Fruit fly (Drosophila melanogaster) whole organism, embryonic: ENCODE results near the gene beat-Vc.
A peak's percentile ranks its signal among the peaks of the same experiment; 100 is the strongest.

Source experiments
- CG11456 ChIP-seq: fragments of 200-800 bp; sonication (Bioruptor generic); IDR thresholded peaks from 3 replicates; pipeline ENCODE4 v1.3.6; 2022; ENCODE audit warnings: missing biosample characterization, missing genetic modification characterization
- CG11504 ChIP-seq: fragments of 200-800 bp; sonication (Bioruptor generic); optimal IDR thresholded peaks from 3 replicates; lab custom pipeline; 2019; ENCODE audit warnings: missing biosample characterization, mild to moderate bottlenecking, missing genetic modification characterization, moderate library complexity
- CG13287 ChIP-seq: fragments of 200-800 bp; sonication (Bioruptor generic); IDR thresholded peaks from 2 replicates; pipeline ENCODE4 v1.3.6; 2022; ENCODE audit warnings: missing biosample characterization, missing genetic modification characterization; ENCODE audit not compliant: partially characterized antibody
- CG15696 ChIP-seq: fragments of 200-800 bp; sonication (Bioruptor generic); optimal IDR thresholded peaks from 2 replicates; lab custom pipeline; 2019; ENCODE audit warnings: missing biosample characterization, mild to moderate bottlenecking, missing genetic modification characterization, moderate library complexity
- CG1602 ChIP-seq: fragments of 200-800 bp; sonication (Bioruptor generic); optimal IDR thresholded peaks from 3 replicates; lab custom pipeline; 2016; ENCODE audit warnings: missing biosample characterization, missing genetic modification characterization
- CG1647 ChIP-seq: fragments of 200-800 bp; sonication (Bioruptor generic); optimal IDR thresholded peaks from 3 replicates; lab custom pipeline; 2016; ENCODE audit warnings: missing biosample characterization, missing genetic modification characterization
- CG17385 ChIP-seq: fragments of 200-800 bp; sonication (Bioruptor generic); optimal IDR thresholded peaks from 3 replicates; lab custom pipeline; 2018; ENCODE audit warnings: missing biosample characterization, mild to moderate bottlenecking, missing genetic modification characterization
- CG18262 ChIP-seq: fragments of 200-800 bp; optimal IDR thresholded peaks from 3 replicates; lab custom pipeline; 2019; ENCODE audit warnings: missing biosample characterization, mild to moderate bottlenecking, missing genetic modification characterization, moderate library complexity
- CG2678 ChIP-seq: fragments of 200-800 bp; sonication (Bioruptor generic); optimal IDR thresholded peaks from 3 replicates; lab custom pipeline; 2019; ENCODE audit warnings: missing biosample characterization, mild to moderate bottlenecking, missing genetic modification characterization, moderate library complexity
- CG30403 ChIP-seq: fragments of 200-800 bp; sonication (Bioruptor generic); optimal IDR thresholded peaks from 3 replicates; lab custom pipeline; 2016; ENCODE audit warnings: missing biosample characterization, missing genetic modification characterization
- CG32532 ChIP-seq: fragments of 200-800 bp; sonication (Bioruptor generic); IDR thresholded peaks from 2 replicates; pipeline ENCODE4 v1.3.6; 2022; ENCODE audit warnings: missing biosample characterization, missing genetic modification characterization
- CG4730 ChIP-seq: fragments of 200-800 bp; sonication (Bioruptor generic); IDR thresholded peaks from 2 replicates; pipeline ENCODE4 v1.3.6; 2022; ENCODE audit warnings: missing biosample characterization, missing genetic modification characterization
- CG6175 ChIP-seq: fragments of 200-800 bp; sonication (Bioruptor generic); IDR thresholded peaks from 3 replicates; pipeline ENCODE4 v1.3.6; 2022; ENCODE audit warnings: missing biosample characterization, missing genetic modification characterization
- CG7987 ChIP-seq: fragments of 200-800 bp; sonication (Bioruptor generic); optimal IDR thresholded peaks from 2 replicates; lab custom pipeline; 2018; ENCODE audit warnings: missing biosample characterization, mild to moderate bottlenecking, missing genetic modification characterization, moderate library complexity
- CG8290 ChIP-seq, 3 experiments: fragments of 200-800 bp; sonication (Bioruptor generic); optimal IDR thresholded peaks; 2 replicates each; lab custom pipeline; 2016 to 2019; ENCODE audit warnings: missing biosample characterization in 3 of 3, missing genetic modification characterization in 3 of 3, mild to moderate bottlenecking in 2 of 3, moderate library complexity in 1 of 3
- CG9817 ChIP-seq: fragments of 200-800 bp; sonication (Bioruptor generic); optimal IDR thresholded peaks from 2 replicates; lab custom pipeline; 2018; ENCODE audit warnings: missing biosample characterization, mild to moderate bottlenecking, missing genetic modification characterization, moderate library complexity
- Drgx ChIP-seq: fragments of 200-800 bp; sonication (Bioruptor generic); IDR thresholded peaks from 2 replicates; pipeline ENCODE4 v1.3.6; 2022; ENCODE audit warnings: missing biosample characterization, missing genetic modification characterization
- E2f1 ChIP-seq: fragments of 200-800 bp; sonication (Bioruptor generic); IDR thresholded peaks from 2 replicates; pipeline ENCODE4 v1.3.6; 2022; ENCODE audit warnings: missing biosample characterization, missing genetic modification characterization
- Fer3 ChIP-seq: fragments of 200-800 bp; sonication (Bioruptor generic); optimal IDR thresholded peaks from 2 replicates; lab custom pipeline; 2018; ENCODE audit warnings: missing biosample characterization, mild to moderate bottlenecking, missing genetic modification characterization, moderate library complexity
- Hmx ChIP-seq: fragments of 200-800 bp; sonication (Bioruptor generic); optimal IDR thresholded peaks from 2 replicates; lab custom pipeline; 2016; ENCODE audit warnings: missing biosample characterization, missing genetic modification characterization
- Jarid2 ChIP-seq: fragments of 200-800 bp; sonication (Bioruptor generic); optimal IDR thresholded peaks from 3 replicates; lab custom pipeline; 2017; ENCODE audit warnings: mild to moderate bottlenecking, missing biosample characterization, missing genetic modification reagents, missing genetic modification characterization
- MBD-R2 ChIP-seq: fragments of 200-800 bp; sonication (Bioruptor generic); IDR thresholded peaks from 2 replicates; pipeline ENCODE4 v1.3.6; 2022; ENCODE audit warnings: missing biosample characterization, missing genetic modification characterization
- PHDP ChIP-seq: fragments of 200-800 bp; sonication (Bioruptor generic); optimal IDR thresholded peaks from 3 replicates; lab custom pipeline; 2018; ENCODE audit warnings: missing biosample characterization, mild to moderate bottlenecking, missing genetic modification characterization, moderate library complexity
- Ravus ChIP-seq: fragments of 200-800 bp; sonication (Bioruptor generic); IDR thresholded peaks from 2 replicates; pipeline ENCODE4 v1.3.6; 2022; ENCODE audit warnings: missing biosample characterization, missing genetic modification characterization
- Sin3A ChIP-seq: fragments of >200 bp; optimal IDR thresholded peaks from 2 replicates; lab custom pipeline; 2018
- Trl ChIP-seq, 3 experiments: fragments of >200 bp in 2 of 3; fragments of 200-800 bp in 1 of 3; sonication (Bioruptor generic) in 1 of 3; optimal IDR thresholded peaks; 2 replicates in 1 of 3; 3 replicates in 2 of 3; lab custom pipeline; 2016 to 2017; ENCODE audit warnings: missing biosample characterization in 1 of 3, missing genetic modification characterization in 1 of 3
- Vsx1 ChIP-seq: fragments of 200-800 bp; sonication (Bioruptor generic); optimal IDR thresholded peaks from 2 replicates; lab custom pipeline; 2017; ENCODE audit warnings: missing biosample characterization, mild to moderate bottlenecking, missing genetic modification characterization, missing genetic modification reagents
- btn ChIP-seq: fragments of 200-800 bp; sonication (Bioruptor generic); optimal IDR thresholded peaks from 2 replicates; lab custom pipeline; 2016; ENCODE audit warnings: missing biosample characterization, missing genetic modification characterization
- caup ChIP-seq: fragments of 200-800 bp; sonication (Bioruptor generic); optimal IDR thresholded peaks from 3 replicates; lab custom pipeline; 2017; ENCODE audit warnings: missing biosample characterization, mild to moderate bottlenecking, missing genetic modification characterization, moderate library complexity; ENCODE audit not compliant: severe bottlenecking
- exex ChIP-seq: fragments of 200-800 bp; sonication (Bioruptor generic); optimal IDR thresholded peaks from 4 replicates; lab custom pipeline; 2018; ENCODE audit warnings: missing biosample characterization, mild to moderate bottlenecking, missing genetic modification characterization, moderate library complexity
- gfzf ChIP-seq: fragments of 200-800 bp; sonication (Bioruptor generic); optimal IDR thresholded peaks from 2 replicates; lab custom pipeline; 2016; ENCODE audit warnings: missing biosample characterization, mild to moderate bottlenecking, missing genetic modification characterization, moderate library complexity
- grau ChIP-seq: fragments of 200-800 bp; optimal IDR thresholded peaks from 3 replicates; lab custom pipeline; 2019; ENCODE audit warnings: missing biosample characterization, mild to moderate bottlenecking, missing genetic modification characterization, moderate library complexity
- insv ChIP-seq, 2 experiments: fragments of 200-800 bp; sonication (Bioruptor generic); optimal IDR thresholded peaks; 3 replicates each; lab custom pipeline; 2016 to 2018; ENCODE audit warnings: missing biosample characterization in 2 of 2, missing genetic modification characterization in 2 of 2
- knrl ChIP-seq: fragments of 200-800 bp; sonication (Bioruptor generic); IDR thresholded peaks from 3 replicates; pipeline ENCODE4 v1.3.6; 2022; ENCODE audit warnings: missing biosample characterization, missing genetic modification characterization; ENCODE audit not compliant: partially characterized antibody
- lab ChIP-seq: fragments of 200-800 bp; sonication (Bioruptor generic); optimal IDR thresholded peaks from 3 replicates; lab custom pipeline; 2017; ENCODE audit warnings: missing biosample characterization, missing genetic modification characterization, mild to moderate bottlenecking, moderate library complexity, missing genetic modification reagents
- mirr ChIP-seq: fragments of 200-800 bp; sonication (Bioruptor generic); optimal IDR thresholded peaks from 3 replicates; lab custom pipeline; 2018; ENCODE audit warnings: missing biosample characterization, mild to moderate bottlenecking, missing genetic modification characterization
- nmo ChIP-seq: fragments of 200-800 bp; sonication (Bioruptor generic); optimal IDR thresholded peaks from 2 replicates; lab custom pipeline; 2018; ENCODE audit warnings: missing biosample characterization, mild to moderate bottlenecking, missing genetic modification characterization, moderate library complexity
- pnt ChIP-seq: fragments of 200-800 bp; sonication (Bioruptor generic); optimal IDR thresholded peaks from 3 replicates; lab custom pipeline; 2016; ENCODE audit warnings: missing biosample characterization, missing genetic modification characterization
- sens ChIP-seq: fragments of 200-800 bp; sonication (Bioruptor generic); peaks from one replicate; lab custom pipeline; 2016; ENCODE audit warnings: missing biosample characterization, missing genetic modification characterization
- seq ChIP-seq: fragments of 200-800 bp; sonication (Bioruptor generic); IDR thresholded peaks from 2 replicates; pipeline ENCODE4 v1.3.6; 2022; ENCODE audit warnings: missing biosample characterization, missing genetic modification characterization
- sna ChIP-seq: fragments of 200-800 bp; sonication (Bioruptor generic); IDR thresholded peaks from 2 replicates; pipeline ENCODE4 v1.3.6; 2022; ENCODE audit warnings: missing biosample characterization, missing genetic modification characterization; ENCODE audit not compliant: partially characterized antibody
- sob ChIP-seq: fragments of 200-800 bp; sonication (Bioruptor generic); IDR thresholded peaks from 2 replicates; pipeline ENCODE4 v1.3.6; 2022; ENCODE audit warnings: missing biosample characterization, missing genetic modification characterization
- sug ChIP-seq: fragments of 200-800 bp; optimal IDR thresholded peaks from 2 replicates; lab custom pipeline; 2019; ENCODE audit warnings: missing biosample characterization, mild to moderate bottlenecking, missing genetic modification characterization, moderate library complexity
- tap ChIP-seq: fragments of 200-800 bp; optimal IDR thresholded peaks from 3 replicates; lab custom pipeline; 2019; ENCODE audit warnings: missing biosample characterization, mild to moderate bottlenecking, missing genetic modification characterization, moderate library complexity
- toy ChIP-seq: fragments of 200-800 bp; sonication (Bioruptor generic); IDR thresholded peaks from 2 replicates; pipeline ENCODE4 v1.3.6; 2022; ENCODE audit warnings: missing biosample characterization, missing genetic modification characterization
- ttk ChIP-seq: fragments of 200-800 bp; sonication (Bioruptor generic); IDR thresholded peaks from 2 replicates; pipeline ENCODE4 v2.1.2; 2022; ENCODE audit warnings: missing biosample characterization, missing genetic modification characterization

beat-Vc gene

dm6 chr3R:12722392-12722914, 60.6 kb downstream of the beat-Vc start, which contains the start of gene Men (continued):
- TF ChIP-seq grau (peak; percentile 91), btn (GFP tag; lab: Kevin White, UChicago) (no peak), CG13287 (GFP tag; lab: Robert Waterston, UW) (no peak), seq (GFP tag; lab: Robert Waterston, UW) (peak; percentile 59), CG1602 (GFP tag; lab: Kevin White, UChicago) (peak; percentile 26), CG18262 (tag; lab: Kevin White, UChicago) (peak; percentile 63), pnt (GFP tag; lab: Kevin White, UChicago) (no peak), CG6175 (GFP tag; lab: Robert Waterston, UW) (no peak), CG11456 (GFP tag; lab: Robert Waterston, UW) (0 out of 3 replicates have a peak, but pooled peaks have one; percentile 20), Hmx (GFP tag; lab: Kevin White, UChicago) (no peak), gfzf (GFP tag; lab: Kevin White, UChicago) (no peak), toy (GFP tag; lab: Robert Waterston, UW) (no peak), CG2678 (peak; percentile 85), nmo (GFP tag; lab: Kevin White, UChicago) (peak; percentile 75), CG17385 (GFP tag; lab: Kevin White, UChicago) (peak; percentile 62), knrl (no peak), insv (GFP tag; optimal IDR thresholded peaks at IDR 0.05; lab: Kevin White, UChicago) (peak in 1 of 2 experiments; percentile 2), Sin3A (lab: Kevin White, UChicago) (no peak), CG9817 (tag; lab: Kevin White, UChicago) (peak; percentile 62), Vsx1 (GFP tag; lab: Kevin White, UChicago) (peak; percentile 16), MBD-R2 (GFP tag; lab: Robert Waterston, UW) (no peak), E2f1 (peak; percentile 63), CG30403 (peak; percentile 61), sna (GFP tag; lab: Robert Waterston, UW) (no peak), CG32532 (GFP tag; lab: Robert Waterston, UW) (peak; percentile 60), sob (GFP tag; lab: Robert Waterston, UW) (peak; percentile 60; the same call in 1 of the 2 replicates), CG1647 (GFP tag; lab: Kevin White, UChicago) (no peak), ttk (GFP tag; lab: Robert Waterston, UW) (no peak)

- TF ChIP-seq CG30403 (peak; percentile 1), mirr (GFP tag; lab: Kevin White, UChicago) (peak; percentile 56), CG11504 (tag; lab: Kevin White, UChicago) (peak; percentile 10), Jarid2 (no peak), exex (peak; percentile 98), tap (tag; lab: Kevin White, UChicago) (no peak), Trl (optimal IDR thresholded peaks at IDR 0.05; lab: Kevin White, UChicago) (peak in 1 of 2 experiments; percentile 4), Trl (GFP tag; optimal IDR thresholded peaks at IDR 0.05; lab: Kevin White, UChicago) (no peak), CG7987 (peak; percentile 50), caup (GFP tag; lab: Kevin White, UChicago) (peak; percentile 5), Drgx (GFP tag; lab: Robert Waterston, UW) (0 out of 2 replicates have a peak, but pooled peaks have one; percentile 5), sug (tag; lab: Kevin White, UChicago) (peak; percentile 80), lab (peak; percentile 40), PHDP (peak; percentile 6), Ravus (GFP tag; lab: Robert Waterston, UW) (no peak), sens (GFP tag; lab: Kevin White, UChicago) (peak; percentile 3), Fer3 (tag; lab: Kevin White, UChicago) (peak; percentile 6), CG8290 (GFP tag; optimal IDR thresholded peaks at IDR 0.05; lab: Kevin White, UChicago) (no peak), CG8290 (tag; optimal IDR thresholded peaks at IDR 0.05; lab: Kevin White, UChicago) (peak in 1 of 2 experiments; percentile 56), CG32532 (GFP tag; lab: Robert Waterston, UW) (0 out of 2 replicates have a peak, but pooled peaks have one; percentile 24), CG2678 (peak; percentile 29), CG15696 (no peak), CG4730 (GFP tag; lab: Robert Waterston, UW) (no peak)
Measured at dm6 chr3R:12720344-12721200, 62.4 kb downstream of the beat-Vc start.
